Worm (Caenorhabditis elegans): ENCODE data around the gene rom-1.

DNA sequence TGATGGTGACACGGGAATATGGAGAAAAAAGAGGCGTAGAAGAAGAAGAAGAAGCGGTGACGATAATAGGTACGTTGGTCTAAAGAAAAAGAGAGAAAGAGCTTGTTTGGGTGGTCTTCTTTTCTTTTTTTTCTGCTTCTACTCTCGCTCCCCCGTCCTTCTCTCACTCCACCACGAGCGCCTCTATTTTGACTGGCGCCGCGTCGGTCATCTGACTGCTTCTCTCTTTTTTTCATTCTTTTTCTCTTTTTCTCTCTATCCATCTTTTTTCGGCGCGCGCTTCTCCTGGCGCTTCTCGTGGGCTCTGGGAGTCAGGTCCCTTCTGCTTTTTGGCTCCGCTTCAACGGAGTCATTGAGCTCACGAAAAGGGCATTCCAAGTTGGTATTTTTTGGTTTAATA, 43.3 kb downstream of the rom-1 start:
- TF ChIP-seq unc-39 (tag; optimal IDR thresholded peaks at IDR 0.05), result no peak
- TF ChIP-seq elt-1 (tag; optimal IDR thresholded peaks at IDR 0.05; ENCODE audit: borderline replicate concordance, insufficient read depth), result no peak
- no peak for TF ChIP-seq nhr-12 (tag; optimal IDR thresholded peaks at IDR 0.05)
- TF ChIP-seq unc-62 (GFP tag; optimal IDR thresholded peaks at IDR 0.05), result no peak
- TF ChIP-seq lin-13 (tag; optimal IDR thresholded peaks at IDR 0.05), result no peak
- TF ChIP-seq sptf-1 (tag; optimal IDR thresholded peaks at IDR 0.05), result no peak
- TF ChIP-seq elt-3 (tag; optimal IDR thresholded peaks at IDR 0.05), result no peak
- TF ChIP-seq unc-120 (tag; optimal IDR thresholded peaks at IDR 0.05; ENCODE audit: poor library complexity, severe bottlenecking), result no peak
- no peak for TF ChIP-seq nhr-237 (tag; optimal IDR thresholded peaks at IDR 0.05)
- no peak for TF ChIP-seq ztf-11 (tag; optimal IDR thresholded peaks at IDR 0.05)
- TF ChIP-seq blmp-1 (tag; optimal IDR thresholded peaks at IDR 0.05), result no peak
- no peak for TF ChIP-seq ceh-43 (GFP tag; optimal IDR thresholded peaks at IDR 0.05)

Measured in whole organism, mixed stage, embryonic.